Worm (Caenorhabditis elegans): ENCODE measurements around the gene cfim-2.

cfim-2 gene

DNA sequence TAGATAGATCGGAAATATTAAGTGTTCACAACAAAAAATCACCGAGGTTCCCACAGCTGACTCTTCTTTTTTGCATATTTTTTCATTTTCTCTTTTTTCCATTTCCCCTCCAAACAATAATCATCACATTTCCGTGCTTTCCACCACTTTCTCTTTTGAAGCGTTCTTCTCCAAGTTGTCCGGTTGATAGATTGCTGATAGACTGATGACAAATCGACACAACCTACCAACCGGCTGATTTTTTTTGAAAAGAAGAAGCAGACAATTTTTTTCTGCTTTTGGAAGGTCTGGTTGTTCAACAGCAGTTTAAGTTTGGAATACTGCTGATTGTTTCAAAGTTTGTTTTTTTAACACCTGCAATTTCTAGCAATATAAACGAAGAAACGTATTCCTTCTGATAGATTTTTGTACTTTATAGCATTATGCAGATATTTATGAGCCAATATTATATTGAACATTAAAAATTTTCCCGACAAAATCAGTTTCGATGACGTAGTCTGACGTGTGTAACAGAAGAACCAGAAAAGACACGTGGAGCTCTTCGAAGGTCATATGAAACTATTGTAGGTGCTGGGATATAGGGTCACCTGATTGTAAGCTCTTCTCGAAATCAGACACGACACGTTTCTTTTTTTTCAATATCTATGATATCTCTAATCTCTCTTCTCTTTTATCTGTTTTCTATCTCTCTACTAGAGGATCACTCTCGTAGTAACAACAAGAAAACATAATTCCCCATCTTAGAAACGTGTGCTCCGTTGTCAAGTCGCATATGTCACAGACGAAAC lies 48.6 kb downstream of the cfim-2 start:
- TF ChIP-seq unc-55 (GFP tag; optimal IDR thresholded peaks at IDR 0.05) (no peak), dmd-4 (tag; optimal IDR thresholded peaks at IDR 0.05) (no peak), Y55F3AM.14 (GFP tag; optimal IDR thresholded peaks at IDR 0.05) (no peak), crh-2 (tag; optimal IDR thresholded peaks at IDR 0.05) (peak; percentile 10), nhr-10 (tag; optimal IDR thresholded peaks at IDR 0.05) (no peak), fos-1 (tag; optimal IDR thresholded peaks at IDR 0.05) (no peak), lin-13 (GFP tag; optimal IDR thresholded peaks at IDR 0.05) (no peak), snpc-4 (tag; optimal IDR thresholded peaks at IDR 0.05) (no peak), R02D3.7 (tag; optimal IDR thresholded peaks at IDR 0.05) (no peak), elt-3 (tag; optimal IDR thresholded peaks at IDR 0.05) (no peak), egl-27 (tag; optimal IDR thresholded peaks at IDR 0.05) (no peak), C34F6.9 (tag; optimal IDR thresholded peaks at IDR 0.05) (peak; percentile 56), sma-9 (GFP tag; optimal IDR thresholded peaks at IDR 0.05) (peak; percentile 36), sma-9 (tag; optimal IDR thresholded peaks at IDR 0.05) (no peak), lsy-2 (tag; optimal IDR thresholded peaks at IDR 0.05) (peak in 1 of 2 experiments; percentile 63), ama-1 (optimal IDR thresholded peaks at IDR 0.05) (no peak), ztf-11 (tag; optimal IDR thresholded peaks at IDR 0.05) (no peak), gmeb-1 (tag; optimal IDR thresholded peaks at IDR 0.05) (no peak), lin-11 (tag; optimal IDR thresholded peaks at IDR 0.05) (no peak), ztf-4 (tag; optimal IDR thresholded peaks at IDR 0.05) (peak; percentile 17), nhr-129 (tag; optimal IDR thresholded peaks at IDR 0.05) (peak; percentile 42), lin-39 (tag; optimal IDR thresholded peaks at IDR 0.05) (no peak), elt-1 (tag; optimal IDR thresholded peaks at IDR 0.05) (no peak), ceh-82 (tag; optimal IDR thresholded peaks at IDR 0.05) (no peak), F13H6.1 (tag; optimal IDR thresholded peaks at IDR 0.05) (peak; percentile 34)

DNA sequence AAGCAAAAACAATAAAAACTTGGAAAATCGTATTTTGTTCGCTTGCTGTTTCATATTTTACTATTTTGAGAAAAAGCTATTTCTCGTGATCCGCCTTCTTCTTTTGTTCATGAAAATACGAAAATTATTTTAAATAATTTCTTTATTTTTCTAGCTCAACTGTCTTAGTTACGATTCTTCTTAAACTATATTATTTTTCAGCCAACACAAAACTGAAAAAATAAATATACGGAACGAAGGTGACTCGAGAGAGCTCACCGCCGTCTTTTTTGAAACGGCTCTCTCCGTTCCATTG lies 49.2 kb downstream of the cfim-2 start, which contains the start of gene pdzd-8:
TSS of gene pdzd-8 (plus strand) at position 196 of the 295 bp plus-strand sequence.
- TF ChIP-seq unc-55 (GFP tag; optimal IDR thresholded peaks at IDR 0.05) (no peak), sem-4 (tag; optimal IDR thresholded peaks at IDR 0.05) (no peak), C34F6.9 (tag; optimal IDR thresholded peaks at IDR 0.05) (no peak), nhr-11 (tag; optimal IDR thresholded peaks at IDR 0.05) (no peak), aly-2 (tag; optimal IDR thresholded peaks at IDR 0.05) (no peak), nhr-23 (tag; optimal IDR thresholded peaks at IDR 0.05) (no peak), R02D3.7 (tag; optimal IDR thresholded peaks at IDR 0.05) (no peak), mdl-1 (tag; optimal IDR thresholded peaks at IDR 0.05) (no peak), sma-3 (GFP tag; optimal IDR thresholded peaks at IDR 0.05) (no peak), nhr-77 (tag; optimal IDR thresholded peaks at IDR 0.05) (no peak), mab-5 (tag; optimal IDR thresholded peaks at IDR 0.05) (no peak), unc-62 (GFP tag; optimal IDR thresholded peaks at IDR 0.05) (no peak), nhr-21 (tag; optimal IDR thresholded peaks at IDR 0.05) (no peak), Y55F3AM.14 (GFP tag; optimal IDR thresholded peaks at IDR 0.05) (no peak), elt-1 (tag; optimal IDR thresholded peaks at IDR 0.05) (no peak), nhr-6 (tag; optimal IDR thresholded peaks at IDR 0.05) (no peak), skn-1 (tag; optimal IDR thresholded peaks at IDR 0.05) (no peak)

DNA sequence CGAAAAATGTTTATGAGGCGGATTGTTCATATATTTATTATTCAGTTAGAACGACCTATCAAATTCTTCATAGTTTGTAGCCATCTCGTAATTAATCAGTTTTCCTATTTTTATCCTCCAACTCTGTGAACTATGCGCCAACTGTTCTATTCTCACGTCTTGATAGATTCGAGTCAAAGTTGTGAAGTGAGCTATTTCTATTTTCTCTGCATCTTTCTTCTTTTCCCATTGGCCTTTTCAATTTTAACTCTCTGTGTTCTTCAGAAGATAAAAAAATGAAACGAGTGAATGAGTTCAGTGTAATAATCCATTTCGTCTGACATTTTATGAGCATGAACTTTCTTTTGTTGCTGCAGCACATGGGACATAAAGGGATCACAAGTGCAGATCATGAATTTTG lies 51.9 kb downstream of the cfim-2 start:
- TF ChIP-seq ZK546.5 (tag; optimal IDR thresholded peaks at IDR 0.05): no peak
- no peak for TF ChIP-seq skn-1 (tag; optimal IDR thresholded peaks at IDR 0.05)
- no peak for TF ChIP-seq elt-1 (tag; optimal IDR thresholded peaks at IDR 0.05)
- no peak for TF ChIP-seq lin-39 (tag; optimal IDR thresholded peaks at IDR 0.05)
- no peak for TF ChIP-seq nhr-10 (tag; optimal IDR thresholded peaks at IDR 0.05)
- TF ChIP-seq R02D3.7 (tag; optimal IDR thresholded peaks at IDR 0.05): no peak
- TF ChIP-seq nhr-11 (tag; optimal IDR thresholded peaks at IDR 0.05): no peak
- TF ChIP-seq fos-1 (tag; optimal IDR thresholded peaks at IDR 0.05): no peak
- TF ChIP-seq nhr-25 (tag; optimal IDR thresholded peaks at IDR 0.05): no peak
- no peak for TF ChIP-seq egl-27 (tag; optimal IDR thresholded peaks at IDR 0.05)
- TF ChIP-seq unc-55 (GFP tag; optimal IDR thresholded peaks at IDR 0.05): no peak
- TF ChIP-seq nhr-6 (tag; optimal IDR thresholded peaks at IDR 0.05): no peak
- TF ChIP-seq nhr-129 (tag; optimal IDR thresholded peaks at IDR 0.05): peak; percentile 39
- TF ChIP-seq blmp-1 (tag; optimal IDR thresholded peaks at IDR 0.05; ENCODE audit: insufficient read depth): no peak
- TF ChIP-seq sma-9 (GFP tag; optimal IDR thresholded peaks at IDR 0.05): peak; percentile 48
- TF ChIP-seq sma-9 (tag; optimal IDR thresholded peaks at IDR 0.05): no peak
- no peak for TF ChIP-seq ceh-16 (tag; optimal IDR thresholded peaks at IDR 0.05)
- no peak for TF ChIP-seq dmd-4 (tag; optimal IDR thresholded peaks at IDR 0.05)
- no peak for TF ChIP-seq lin-13 (GFP tag; optimal IDR thresholded peaks at IDR 0.05)
- no peak for TF ChIP-seq mab-5 (tag; optimal IDR thresholded peaks at IDR 0.05)
- no peak for TF ChIP-seq ztf-11 (tag; optimal IDR thresholded peaks at IDR 0.05)
- TF ChIP-seq gmeb-1 (tag; optimal IDR thresholded peaks at IDR 0.05): no peak
- TF ChIP-seq unc-62 (GFP tag; optimal IDR thresholded peaks at IDR 0.05): no peak
- no peak for TF ChIP-seq lin-11 (tag; optimal IDR thresholded peaks at IDR 0.05)
- no peak for TF ChIP-seq mdl-1 (tag; optimal IDR thresholded peaks at IDR 0.05)
- no peak for TF ChIP-seq elt-3 (tag; optimal IDR thresholded peaks at IDR 0.05)
- no peak for TF ChIP-seq zag-1 (tag; optimal IDR thresholded peaks at IDR 0.05)
- no peak for TF ChIP-seq nhr-237 (tag; optimal IDR thresholded peaks at IDR 0.05)
- no peak for TF ChIP-seq sma-3 (GFP tag; optimal IDR thresholded peaks at IDR 0.05)
- no peak for TF ChIP-seq nhr-21 (tag; optimal IDR thresholded peaks at IDR 0.05)
- no peak for TF ChIP-seq Y55F3AM.14 (GFP tag; optimal IDR thresholded peaks at IDR 0.05)
- TF ChIP-seq lsy-2 (tag; optimal IDR thresholded peaks at IDR 0.05): peak in 1 of 2 experiments; percentile 61
- TF ChIP-seq ztf-4 (tag; optimal IDR thresholded peaks at IDR 0.05): peak; percentile 27
- no peak for TF ChIP-seq nhr-23 (tag; optimal IDR thresholded peaks at IDR 0.05)
- no peak for TF ChIP-seq aly-2 (tag; optimal IDR thresholded peaks at IDR 0.05)
- no peak for TF ChIP-seq ztf-1 (GFP tag; conservative IDR thresholded peaks at IDR 0.05)
- TF ChIP-seq alr-1 (tag; optimal IDR thresholded peaks at IDR 0.05): no peak
- TF ChIP-seq C34F6.9 (tag; optimal IDR thresholded peaks at IDR 0.05): peak; percentile 32

All from whole organism, L2 larva.